Worm (Caenorhabditis elegans): ENCODE measurements around the gene dsb-1.

ce11 chrIV:12428467-12428866 lies 19.7 kb downstream of the dsb-1 start, which contains the start of gene col-130:
- TF ChIP-seq aly-1 (tag; optimal IDR thresholded peaks at IDR 0.05) (no peak), hnd-1 (tag; optimal IDR thresholded peaks at IDR 0.05) (no peak), ama-1 (optimal IDR thresholded peaks at IDR 0.05) (no peak), tbx-11 (GFP tag; IDR thresholded peaks at IDR 0.05) (no peak), F13C5.2 (tag; optimal IDR thresholded peaks at IDR 0.05) (no peak), ceh-36 (tag; optimal IDR thresholded peaks at IDR 0.05) (no peak), sea-1 (GFP tag; conservative IDR thresholded peaks at IDR 0.05) (no peak), tbx-37 (GFP tag; conservative IDR thresholded peaks at IDR 0.05) (no peak), B0310.2 (tag; optimal IDR thresholded peaks at IDR 0.05) (no peak), pes-1 (GFP tag; IDR thresholded peaks at IDR 0.05) (no peak)
